Worm (Caenorhabditis elegans) whole organism, L1 larva: ENCODE measurements around the gene osm-9.

Experiments
- aha-1 ChIP-seq: fragments of 150-350 bp; optimal IDR thresholded peaks from 2 replicates; lab custom pipeline; 2014; ENCODE audit warnings: missing biosample characterization, missing genetic modification characterization
- ceh-82 ChIP-seq, 3 experiments: fragments of 150-350 bp in 1 of 3; sonication (generic microtip) in 2 of 3; optimal IDR thresholded peaks; 2 replicates each; lab custom pipeline; 2014 to 2017; ENCODE audit warnings: missing biosample characterization in 3 of 3, missing genetic modification characterization in 3 of 3
- dsc-1 ChIP-seq: sonication (generic microtip); optimal IDR thresholded peaks from 2 replicates; lab custom pipeline; 2016; ENCODE audit warnings: mild to moderate bottlenecking, missing genetic modification characterization, missing compliant biosample characterization
- elt-2 ChIP-seq: sonication (generic microtip); optimal IDR thresholded peaks from 2 replicates; lab custom pipeline; 2016; ENCODE audit warnings: missing genetic modification characterization, mild to moderate bottlenecking, inconsistent platforms, missing compliant biosample characterization, missing genetic modification reagents
- lir-3 ChIP-seq: sonication (generic microtip); optimal IDR thresholded peaks from 2 replicates; lab custom pipeline; 2016; ENCODE audit warnings: mild to moderate bottlenecking, missing genetic modification characterization, moderate library complexity, missing compliant biosample characterization; ENCODE audit not compliant: poor library complexity
- nhr-237 ChIP-seq: fragments of 150-350 bp; optimal IDR thresholded peaks from 2 replicates; lab custom pipeline; 2014; ENCODE audit warnings: missing biosample characterization, missing genetic modification characterization
- skn-1 ChIP-seq: fragments of 150-350 bp; optimal IDR thresholded peaks from 2 replicates; lab custom pipeline; 2014; ENCODE audit warnings: missing biosample characterization, missing genetic modification characterization
- unc-130 ChIP-seq: fragments of 150-350 bp; optimal IDR thresholded peaks from 2 replicates; lab custom pipeline; 2017; ENCODE audit warnings: missing biosample characterization, missing genetic modification characterization, inconsistent platforms
- xbp-1 ChIP-seq: sonication (generic microtip); optimal IDR thresholded peaks from 2 replicates; lab custom pipeline; 2016; ENCODE audit warnings: missing genetic modification characterization, missing compliant biosample characterization
- zag-1 ChIP-seq: fragments of 150-350 bp; optimal IDR thresholded peaks from 2 replicates; lab custom pipeline; 2014; ENCODE audit warnings: missing biosample characterization, missing genetic modification characterization
- ztf-4 ChIP-seq: fragments of 150-350 bp; optimal IDR thresholded peaks from 2 replicates; lab custom pipeline; 2014; ENCODE audit warnings: missing biosample characterization, missing genetic modification characterization

DNA sequence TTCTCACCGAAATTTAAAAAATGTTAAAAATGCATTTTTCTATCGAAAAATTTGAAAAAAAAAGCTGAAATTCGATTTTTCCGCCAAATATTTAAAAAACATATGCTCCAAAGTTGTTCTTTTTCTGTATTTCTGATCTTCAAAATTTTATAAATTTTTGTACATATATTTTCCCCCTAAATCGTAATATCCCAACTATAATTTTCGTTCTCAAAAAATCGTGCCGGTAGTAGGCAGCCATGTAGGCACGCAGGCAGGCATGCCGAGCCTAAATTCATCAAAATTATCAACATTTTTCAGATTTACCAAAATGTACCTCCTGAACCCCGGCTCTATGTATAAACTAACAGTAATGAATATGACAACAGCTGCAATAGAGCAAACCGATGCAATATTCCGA is 7.7 kb upstream of the osm-9 start, which contains the start of gene sre-5:
- TF ChIP-seq xbp-1 (tag; lab: Kevin White, UChicago): no peak
- TF ChIP-seq lir-3 (tag; lab: Kevin White, UChicago): no peak
- TF ChIP-seq ceh-82 (tag; optimal IDR thresholded peaks at IDR 0.05; lab: Kevin White, UChicago): no peak
- no peak for TF ChIP-seq unc-130 (tag; lab: Kevin White, UChicago)
- no peak for TF ChIP-seq nhr-237 (tag; lab: Kevin White, UChicago)
- TF ChIP-seq skn-1 (tag; lab: Kevin White, UChicago): no peak
- TF ChIP-seq zag-1 (tag; lab: Kevin White, UChicago): no peak
- no peak for TF ChIP-seq elt-2
- no peak for TF ChIP-seq aha-1 (tag; lab: Kevin White, UChicago)
- no peak for TF ChIP-seq dsc-1
- no peak for TF ChIP-seq ztf-4 (tag; lab: Kevin White, UChicago)
